Fruit fly (Drosophila melanogaster): Measurements from ENCODE around the gene CG31883.

The CG31883 gene

DNA sequence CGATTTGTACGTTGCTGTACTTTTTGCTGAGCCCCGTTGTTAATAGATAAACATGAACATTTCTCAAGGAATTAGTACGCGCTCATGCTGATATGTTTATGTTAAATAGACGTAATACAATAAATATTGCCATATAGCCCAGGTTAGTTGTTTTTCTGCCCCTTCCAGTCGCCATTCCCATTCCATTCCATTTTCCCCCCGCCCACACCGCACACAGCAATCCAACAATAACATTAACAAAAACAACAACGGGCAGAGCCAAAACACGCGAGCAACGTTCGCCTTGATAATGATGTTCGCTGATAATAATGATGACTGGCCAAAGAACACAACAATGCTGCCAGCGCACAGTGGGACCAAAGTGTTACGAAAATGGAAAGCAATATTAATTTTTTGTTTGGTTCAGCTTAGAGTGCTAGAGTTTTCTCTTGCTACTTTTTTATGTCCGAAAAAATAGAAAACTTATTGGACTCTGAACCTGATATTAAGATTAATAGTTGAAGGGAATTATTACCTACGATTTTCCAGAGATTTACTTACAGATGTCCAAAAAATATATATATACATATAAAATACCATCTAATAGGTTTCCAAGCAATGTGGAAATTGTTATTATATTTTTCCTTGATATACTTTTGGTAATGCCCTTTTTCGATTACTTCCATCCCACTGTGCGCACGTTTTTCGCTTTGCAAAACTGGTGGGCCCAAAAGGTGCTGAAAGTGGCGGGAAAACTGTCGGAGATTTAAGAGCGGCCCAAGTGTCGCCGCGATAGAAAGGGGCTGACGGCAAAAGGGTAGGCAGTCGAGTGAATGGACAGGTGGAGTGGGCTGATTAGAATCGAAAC is 41.5 kb downstream of the CG31883 start:
- TF ChIP-seq jim (GFP tag; optimal IDR thresholded peaks at IDR 0.05) (no peak), psq (GFP tag; optimal IDR thresholded peaks at IDR 0.05) (peak; percentile 93), Dfd (GFP tag; optimal IDR thresholded peaks at IDR 0.05) (peak; percentile 95), rgr (GFP tag; optimal IDR thresholded peaks at IDR 0.05) (peak; percentile 93), fru (GFP tag; optimal IDR thresholded peaks at IDR 0.05) (peak; percentile 94), sv (GFP tag; optimal IDR thresholded peaks at IDR 0.05) (peak; percentile 94), dsf (GFP tag; optimal IDR thresholded peaks at IDR 0.05; ENCODE audit: borderline replicate concordance) (peak; percentile 63), sage (GFP tag; optimal IDR thresholded peaks at IDR 0.05) (peak; percentile 93), dl (GFP tag; optimal IDR thresholded peaks at IDR 0.05; ENCODE audit: insufficient read depth in 1 of 2, partially characterized antibody in 2 of 2) (no peak), Dif (GFP tag; optimal IDR thresholded peaks at IDR 0.05; ENCODE audit: partially characterized antibody) (no peak), ey (GFP tag; optimal IDR thresholded peaks at IDR 0.05) (peak; percentile 87), CG32264 (GFP tag; optimal IDR thresholded peaks at IDR 0.05) (peak; percentile 61), tai (GFP tag; optimal IDR thresholded peaks at IDR 0.05) (no peak), brk (GFP tag; optimal IDR thresholded peaks at IDR 0.05) (no peak), br (GFP tag; optimal IDR thresholded peaks at IDR 0.05) (peak; percentile 90), CrebA (GFP tag; optimal IDR thresholded peaks at IDR 0.05; ENCODE audit: borderline replicate concordance) (peak; percentile 78), HLH106 (tag; optimal IDR thresholded peaks at IDR 0.05) (peak; percentile 94), Mio (GFP tag; optimal IDR thresholded peaks at IDR 0.05) (peak; percentile 61), Vsx2 (GFP tag; optimal IDR thresholded peaks at IDR 0.05; ENCODE audit: partially characterized antibody) (no peak), Abd-B (GFP tag; optimal IDR thresholded peaks at IDR 0.05) (no peak), CG9705 (GFP tag; optimal IDR thresholded peaks at IDR 0.05) (peak; percentile 82), Rel (GFP tag; optimal IDR thresholded peaks at IDR 0.05) (peak; percentile 88), Rel (tag; optimal IDR thresholded peaks at IDR 0.05) (peak; percentile 55), foxo (GFP tag; optimal IDR thresholded peaks at IDR 0.05) (peak; percentile 70 to 90), woc (GFP tag; optimal IDR thresholded peaks at IDR 0.05) (peak; percentile 85), Hnf4 (GFP tag; optimal IDR thresholded peaks at IDR 0.05) (peak; percentile 73), lola (GFP tag; optimal IDR thresholded peaks at IDR 0.05) (no peak), OdsH (GFP tag; optimal IDR thresholded peaks at IDR 0.05) (peak; percentile 95), Sp1 (GFP tag; optimal IDR thresholded peaks at IDR 0.05) (peak; percentile 95), Hr83 (GFP tag; optimal IDR thresholded peaks at IDR 0.05; ENCODE audit: poor library complexity, severe bottlenecking) (no peak), GATAd (GFP tag; optimal IDR thresholded peaks at IDR 0.05) (no peak), h (GFP tag; optimal IDR thresholded peaks at IDR 0.05) (peak; percentile 95), Jra (GFP tag; optimal IDR thresholded peaks at IDR 0.05) (peak; percentile 35), Hr78 (GFP tag; optimal IDR thresholded peaks at IDR 0.05) (no peak), N (GFP tag; optimal IDR thresholded peaks at IDR 0.05) (no peak), usp (GFP tag; optimal IDR thresholded peaks at IDR 0.05) (no peak), dmrt93B (GFP tag; optimal IDR thresholded peaks at IDR 0.05) (peak; percentile 91), Myc (optimal IDR thresholded peaks at IDR 0.05) (no peak), pan (optimal IDR thresholded peaks at IDR 0.05) (no peak)

DNA sequence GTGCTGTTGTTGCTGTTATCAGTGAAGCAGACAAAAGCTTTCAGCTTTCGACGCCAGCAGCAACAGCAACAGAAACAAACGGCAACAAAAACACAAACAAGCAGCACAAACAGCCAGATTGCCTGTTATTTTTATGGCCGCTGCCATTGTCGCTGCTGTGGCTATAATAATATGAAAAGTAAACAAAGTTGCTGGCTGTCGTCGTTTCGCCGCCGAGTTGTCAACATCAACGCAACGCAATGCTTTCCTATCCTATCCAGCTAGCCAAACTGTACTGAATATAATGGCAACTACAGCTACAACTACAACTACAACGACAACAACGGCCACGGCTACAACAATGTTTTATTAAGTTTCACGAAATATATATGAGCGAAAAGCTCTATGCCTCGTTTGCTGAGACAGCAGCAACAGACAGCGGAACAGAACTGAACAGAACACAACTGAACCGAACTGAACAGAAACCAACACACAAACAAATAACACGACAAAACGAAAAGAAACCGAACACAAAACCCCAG is 42.4 kb downstream of the CG31883 start:
- TF ChIP-seq Hnf4 (GFP tag; optimal IDR thresholded peaks at IDR 0.05), result peak; percentile 33
- TF ChIP-seq jim (GFP tag; optimal IDR thresholded peaks at IDR 0.05), result no peak

Measured in whole organism, wandering third instar larva.